Worm (Caenorhabditis elegans) whole organism, L2 larva: ENCODE data around the gene F59B2.8.

Experiments
- lin-13 ChIP-seq: fragments of 150-350 bp; optimal IDR thresholded peaks from 2 replicates; lab custom pipeline; 2014; ENCODE audit warnings: missing biosample characterization, missing genetic modification reagents, missing genetic modification characterization
- nhr-237 ChIP-seq: fragments of 150-350 bp; optimal IDR thresholded peaks from 2 replicates; lab custom pipeline; 2014; ENCODE audit warnings: missing biosample characterization, missing genetic modification characterization

DNA sequence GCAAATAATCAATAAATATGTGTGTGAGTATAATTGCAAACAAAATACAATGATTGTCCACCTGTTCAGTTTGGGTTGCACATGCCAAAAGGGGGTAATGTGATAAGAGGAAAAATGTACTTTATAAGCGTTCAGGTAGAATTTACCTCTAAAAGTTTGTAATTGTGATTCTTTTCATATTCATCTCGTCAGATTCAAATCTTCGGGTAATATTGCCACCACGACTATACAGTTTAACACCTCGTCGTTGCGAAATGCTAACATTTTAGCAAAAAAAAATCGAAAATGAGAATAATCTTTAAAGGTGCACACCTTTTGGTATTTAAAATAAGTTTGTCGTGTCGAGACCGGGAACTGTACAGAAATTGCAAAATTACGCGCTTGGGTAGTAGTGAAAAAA is 33.2 kb upstream of the F59B2.8 start, which contains the start of gene nac-2:
- TF ChIP-seq nhr-237 (tag; lab: Kevin White, UChicago), result no peak
- no peak for TF ChIP-seq lin-13
